Fruit fly (Drosophila melanogaster) whole organism, embryonic: ENCODE measurements around the gene CG15034.

Experiments
- Adf1 ChIP-seq: fragments of 200-800 bp; sonication (Bioruptor generic); IDR thresholded peaks from 2 replicates; pipeline ENCODE4 v1.3.6; 2022; ENCODE audit warnings: missing biosample characterization, missing genetic modification characterization
- Antp ChIP-seq: fragments of 200-800 bp; sonication (Bioruptor generic); optimal IDR thresholded peaks from 3 replicates; lab custom pipeline; 2016; ENCODE audit warnings: missing biosample characterization, missing genetic modification characterization
- B-H1 ChIP-seq: fragments of 200-800 bp; sonication (Bioruptor generic); IDR thresholded peaks from 3 replicates; pipeline ENCODE4 v1.3.6; 2022; ENCODE audit warnings: missing biosample characterization, missing genetic modification characterization
- BEAF-32 ChIP-seq: fragments of 200-800 bp; sonication (Bioruptor generic); optimal IDR thresholded peaks from 3 replicates; lab custom pipeline; 2017; ENCODE audit warnings: missing biosample characterization, missing genetic modification characterization, mild to moderate bottlenecking, moderate library complexity, missing genetic modification reagents
- CG10267 ChIP-seq: fragments of 200-800 bp; sonication (Bioruptor generic); optimal IDR thresholded peaks from 2 replicates; lab custom pipeline; 2018; ENCODE audit warnings: missing biosample characterization, mild to moderate bottlenecking, missing genetic modification characterization, moderate library complexity
- CG10321 ChIP-seq: fragments of 200-800 bp; sonication (Bioruptor generic); IDR thresholded peaks from 2 replicates; pipeline ENCODE4 v1.3.6; 2022; ENCODE audit warnings: missing biosample characterization, missing genetic modification characterization
- CG12104 ChIP-seq: fragments of 200-800 bp; sonication (Bioruptor generic); optimal IDR thresholded peaks from 3 replicates; lab custom pipeline; 2016; ENCODE audit warnings: missing biosample characterization, missing genetic modification characterization
- CG12659 ChIP-seq: fragments of 200-800 bp; sonication (Bioruptor generic); optimal IDR thresholded peaks from 3 replicates; lab custom pipeline; 2017; ENCODE audit warnings: mild to moderate bottlenecking, missing biosample characterization, missing genetic modification reagents, missing genetic modification characterization
- CG14050 ChIP-seq: fragments of 200-800 bp; sonication (Bioruptor generic); IDR thresholded peaks from 3 replicates; pipeline ENCODE4 v1.3.6; 2022; ENCODE audit warnings: missing biosample characterization, missing genetic modification characterization
- CG17829 ChIP-seq: fragments of 200-800 bp; optimal IDR thresholded peaks from 2 replicates; lab custom pipeline; 2019; ENCODE audit warnings: missing biosample characterization, mild to moderate bottlenecking, missing genetic modification characterization, moderate library complexity
- CG2712 ChIP-seq: fragments of 200-800 bp; optimal IDR thresholded peaks from 3 replicates; lab custom pipeline; 2019; ENCODE audit warnings: missing biosample characterization, mild to moderate bottlenecking, missing genetic modification characterization, moderate library complexity
- CG3163 ChIP-seq: fragments of 200-800 bp; sonication (Bioruptor generic); optimal IDR thresholded peaks from 3 replicates; lab custom pipeline; 2016; ENCODE audit warnings: missing biosample characterization, missing genetic modification characterization
- CG33557 ChIP-seq: fragments of 200-800 bp; sonication (Bioruptor generic); optimal IDR thresholded peaks from 2 replicates; lab custom pipeline; 2019; ENCODE audit warnings: missing biosample characterization, mild to moderate bottlenecking, missing genetic modification characterization, moderate library complexity
- CG3995 ChIP-seq: fragments of 200-800 bp; sonication (Bioruptor generic); optimal IDR thresholded peaks from 3 replicates; lab custom pipeline; 2016; ENCODE audit warnings: missing biosample characterization, missing genetic modification characterization
- CG4282 ChIP-seq: fragments of 200-800 bp; sonication (Bioruptor generic); optimal IDR thresholded peaks from 2 replicates; lab custom pipeline; 2016; ENCODE audit warnings: missing biosample characterization, missing genetic modification characterization
- CG4360 ChIP-seq: fragments of 200-800 bp; sonication (Bioruptor generic); IDR thresholded peaks from 2 replicates; pipeline ENCODE4 v1.3.6; 2022; ENCODE audit warnings: missing biosample characterization, missing genetic modification characterization
- CG4730 ChIP-seq: fragments of 200-800 bp; sonication (Bioruptor generic); IDR thresholded peaks from 2 replicates; pipeline ENCODE4 v1.3.6; 2022; ENCODE audit warnings: missing biosample characterization, missing genetic modification characterization
- CG4820 ChIP-seq: fragments of 200-800 bp; sonication (Bioruptor generic); optimal IDR thresholded peaks from 3 replicates; lab custom pipeline; 2016; ENCODE audit warnings: missing biosample characterization, missing genetic modification characterization
- CG6175 ChIP-seq: fragments of 200-800 bp; sonication (Bioruptor generic); IDR thresholded peaks from 3 replicates; pipeline ENCODE4 v1.3.6; 2022; ENCODE audit warnings: missing biosample characterization, missing genetic modification characterization
- CG7357 ChIP-seq: fragments of 200-800 bp; sonication (Bioruptor generic); IDR thresholded peaks from 3 replicates; pipeline ENCODE4 v1.3.6; 2022; ENCODE audit warnings: missing biosample characterization, missing genetic modification characterization
- CG8089 ChIP-seq: fragments of 200-800 bp; sonication (Bioruptor generic); optimal IDR thresholded peaks from 3 replicates; lab custom pipeline; 2016; ENCODE audit warnings: missing biosample characterization, missing genetic modification characterization
- CG8478 ChIP-seq: fragments of >200 bp; optimal IDR thresholded peaks from 2 replicates; lab custom pipeline; 2018
- CG9797 ChIP-seq: fragments of 200-800 bp; sonication (Bioruptor generic); optimal IDR thresholded peaks from 3 replicates; lab custom pipeline; 2018; ENCODE audit warnings: missing biosample characterization, mild to moderate bottlenecking, missing genetic modification characterization
- Doc2 ChIP-seq: fragments of 200-800 bp; sonication (Bioruptor generic); IDR thresholded peaks from 2 replicates; pipeline ENCODE4 v1.3.6; 2022; ENCODE audit warnings: missing biosample characterization, missing genetic modification characterization
- Hmx ChIP-seq: fragments of 200-800 bp; sonication (Bioruptor generic); optimal IDR thresholded peaks from 2 replicates; lab custom pipeline; 2016; ENCODE audit warnings: missing biosample characterization, missing genetic modification characterization
- Hr3 ChIP-seq: fragments of 200-800 bp; sonication (Bioruptor generic); optimal IDR thresholded peaks from 3 replicates; lab custom pipeline; 2016; ENCODE audit warnings: missing biosample characterization, missing genetic modification characterization
- Hr39 ChIP-seq: fragments of >200 bp; optimal IDR thresholded peaks from 2 replicates; lab custom pipeline; 2017
- Lhr ChIP-seq: fragments of 200-800 bp; sonication (Bioruptor generic); optimal IDR thresholded peaks from 3 replicates; lab custom pipeline; 2017; ENCODE audit warnings: mild to moderate bottlenecking, missing biosample characterization, missing genetic modification reagents, missing genetic modification characterization
- Mad ChIP-seq: fragments of 200-800 bp; sonication (Bioruptor generic); optimal IDR thresholded peaks from 2 replicates; lab custom pipeline; 2016; ENCODE audit warnings: missing biosample characterization, missing genetic modification characterization
- Rfx ChIP-seq: fragments of 200-800 bp; sonication (Bioruptor generic); IDR thresholded peaks from 2 replicates; pipeline ENCODE4 v1.3.6; 2022; ENCODE audit warnings: missing biosample characterization, missing genetic modification characterization
- Rx ChIP-seq: fragments of 200-800 bp; sonication (Bioruptor generic); IDR thresholded peaks from 2 replicates; pipeline ENCODE4 v1.3.6; 2022; ENCODE audit warnings: missing biosample characterization, missing genetic modification characterization
- Sry-β ChIP-seq: fragments of 200-800 bp; sonication (Bioruptor generic); optimal IDR thresholded peaks from 2 replicates; lab custom pipeline; 2018; ENCODE audit warnings: missing biosample characterization, mild to moderate bottlenecking, missing genetic modification characterization, moderate library complexity
- bab2 ChIP-seq: fragments of 200-800 bp; sonication (Bioruptor generic); optimal IDR thresholded peaks from 2 replicates; lab custom pipeline; 2016; ENCODE audit warnings: missing biosample characterization, missing genetic modification characterization
- bsh ChIP-seq, 2 experiments: fragments of 200-800 bp; sonication (Bioruptor generic); optimal IDR thresholded peaks; 2 replicates each; lab custom pipeline; 2017 to 2018; ENCODE audit warnings: mild to moderate bottlenecking in 2 of 2, missing biosample characterization in 2 of 2, missing genetic modification characterization in 2 of 2, moderate library complexity in 1 of 2
- cas ChIP-seq: fragments of 200-800 bp; sonication (Bioruptor generic); IDR thresholded peaks from 2 replicates; pipeline ENCODE4 v1.3.6; 2022; ENCODE audit warnings: missing biosample characterization, missing genetic modification characterization
- chif ChIP-seq, 2 experiments: fragments of 200-800 bp; sonication (Bioruptor generic); optimal IDR thresholded peaks; 3 replicates each; lab custom pipeline; 2016; ENCODE audit warnings: missing biosample characterization in 2 of 2, missing genetic modification characterization in 2 of 2
- chm ChIP-seq: fragments of 200-800 bp; sonication (Bioruptor generic); IDR thresholded peaks from 2 replicates; pipeline ENCODE4 v1.3.6; 2022; ENCODE audit warnings: missing biosample characterization, missing genetic modification characterization
- chn ChIP-seq: fragments of 200-800 bp; sonication (Bioruptor generic); optimal IDR thresholded peaks from 2 replicates; lab custom pipeline; 2016; ENCODE audit warnings: missing biosample characterization, missing genetic modification characterization
- ci ChIP-seq: fragments of 200-800 bp; sonication (Bioruptor generic); IDR thresholded peaks from 3 replicates; pipeline ENCODE4 v1.3.6; 2022; ENCODE audit warnings: missing biosample characterization, missing genetic modification characterization
- dmrt11E ChIP-seq: fragments of 200-800 bp; sonication (Bioruptor generic); optimal IDR thresholded peaks from 3 replicates; lab custom pipeline; 2018; ENCODE audit warnings: missing biosample characterization, mild to moderate bottlenecking, missing genetic modification characterization, moderate library complexity
- dpn ChIP-seq, 2 experiments: fragments of 200-800 bp; sonication (Bioruptor generic); optimal IDR thresholded peaks; 3 replicates each; lab custom pipeline; 2016; ENCODE audit warnings: missing biosample characterization in 2 of 2, missing genetic modification characterization in 2 of 2
- dysf ChIP-seq: fragments of 200-800 bp; sonication (Bioruptor generic); IDR thresholded peaks from 3 replicates; pipeline ENCODE4 v1.3.6; 2022; ENCODE audit warnings: missing biosample characterization, missing genetic modification characterization
- fu2 ChIP-seq: fragments of 200-800 bp; sonication (Bioruptor generic); optimal IDR thresholded peaks from 2 replicates; lab custom pipeline; 2016; ENCODE audit warnings: missing biosample characterization, missing genetic modification characterization
- h ChIP-seq: fragments of >200 bp; optimal IDR thresholded peaks from 2 replicates; lab custom pipeline; 2017
- ind ChIP-seq: fragments of 200-800 bp; sonication (Bioruptor generic); optimal IDR thresholded peaks from 3 replicates; lab custom pipeline; 2016; ENCODE audit warnings: missing biosample characterization, missing genetic modification characterization
- p53 ChIP-seq: fragments of 200-800 bp; sonication (Bioruptor generic); optimal IDR thresholded peaks from 2 replicates; lab custom pipeline; 2016; ENCODE audit warnings: missing biosample characterization, missing genetic modification characterization
- pnt ChIP-seq: fragments of 200-800 bp; sonication (Bioruptor generic); optimal IDR thresholded peaks from 3 replicates; lab custom pipeline; 2016; ENCODE audit warnings: missing biosample characterization, missing genetic modification characterization
- salm ChIP-seq: fragments of 200-800 bp; sonication (Bioruptor generic); optimal IDR thresholded peaks from 2 replicates; lab custom pipeline; 2018; ENCODE audit warnings: missing biosample characterization, mild to moderate bottlenecking, missing genetic modification characterization
- sna ChIP-seq: fragments of 200-800 bp; sonication (Bioruptor generic); IDR thresholded peaks from 2 replicates; pipeline ENCODE4 v1.3.6; 2022; ENCODE audit warnings: missing biosample characterization, missing genetic modification characterization; ENCODE audit not compliant: partially characterized antibody
- stwl ChIP-seq: fragments of 200-800 bp; sonication (Bioruptor generic); optimal IDR thresholded peaks from 3 replicates; lab custom pipeline; 2018; ENCODE audit warnings: missing biosample characterization, mild to moderate bottlenecking, missing genetic modification characterization, moderate library complexity
- tup ChIP-seq: fragments of 200-800 bp; sonication (Bioruptor generic); optimal IDR thresholded peaks from 2 replicates; lab custom pipeline; 2016; ENCODE audit warnings: missing biosample characterization, mild to moderate bottlenecking, missing genetic modification characterization, moderate library complexity
- yki ChIP-seq: fragments of >200 bp; optimal IDR thresholded peaks from 3 replicates; lab custom pipeline; 2018
- zfh1 ChIP-seq: fragments of 200-800 bp; sonication (Bioruptor generic); IDR thresholded peaks from 3 replicates; pipeline ENCODE4 v1.3.6; 2022; ENCODE audit warnings: missing biosample characterization, missing genetic modification characterization

Gene CG15034

DNA sequence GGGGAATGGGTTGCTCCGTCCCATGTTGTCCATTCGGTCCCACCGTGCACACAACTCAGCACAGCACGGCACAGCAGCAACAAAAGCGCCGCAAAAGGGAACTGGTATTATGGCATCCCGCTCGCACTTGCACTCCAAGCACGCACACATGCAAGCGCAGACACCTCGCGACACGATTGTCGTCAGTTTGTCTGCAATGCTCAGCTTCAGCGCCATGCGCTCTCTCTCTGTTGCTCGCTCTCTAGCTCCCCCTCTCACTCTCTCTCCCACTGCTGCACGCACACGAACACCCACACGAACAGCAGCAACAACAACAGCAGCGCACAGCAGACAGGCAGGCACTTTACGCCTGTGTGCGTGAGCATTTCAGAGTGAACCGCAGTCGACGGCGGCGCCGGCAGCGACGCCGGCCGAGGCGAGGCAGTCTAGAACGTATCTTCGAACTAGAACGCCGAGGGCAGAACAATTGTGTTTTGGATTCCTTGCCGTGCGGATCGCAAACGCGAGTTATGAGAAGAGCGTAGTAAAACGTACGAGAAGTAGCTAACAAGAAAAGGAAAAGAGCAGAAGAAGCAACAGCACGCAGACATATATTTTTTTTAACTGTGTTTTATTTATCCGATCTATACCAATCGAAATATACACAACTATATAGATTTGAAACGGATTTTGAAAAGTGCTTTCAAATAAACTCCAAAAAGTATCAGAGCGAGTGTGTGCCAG is 39.7 kb downstream of the CG15034 start, which contains the start of gene brk (continued):
- no peak for TF ChIP-seq CG4730 (GFP tag; lab: Robert Waterston, UW)
- peak; percentile 45 for TF ChIP-seq CG3163 (GFP tag; lab: Kevin White, UChicago)
- TF ChIP-seq CG10321 = peak; percentile 80
- no peak for TF ChIP-seq CG33557 (GFP tag; lab: Kevin White, UChicago)
- TF ChIP-seq CG4820 = no peak
- TF ChIP-seq p53 (GFP tag; lab: Kevin White, UChicago) = no peak
- no peak for TF ChIP-seq CG12659 (GFP tag; lab: Kevin White, UChicago)
- TF ChIP-seq chn (GFP tag; lab: Kevin White, UChicago) = peak; percentile 73
- no peak for TF ChIP-seq bsh (GFP tag; optimal IDR thresholded peaks at IDR 0.05; lab: Kevin White, UChicago)
- no peak for TF ChIP-seq CG7357 (GFP tag; lab: Robert Waterston, UW)
- TF ChIP-seq chm (GFP tag; lab: Robert Waterston, UW) = peak; percentile 39; the same call in 1 of the 2 replicates
- TF ChIP-seq Hmx (GFP tag; lab: Kevin White, UChicago) = no peak
- no peak for TF ChIP-seq Doc2
- TF ChIP-seq B-H1 (GFP tag; lab: Robert Waterston, UW) = no peak
- TF ChIP-seq CG3995 (GFP tag; lab: Kevin White, UChicago) = no peak
- peak; percentile 20 for TF ChIP-seq CG17829 (tag; lab: Kevin White, UChicago)
- no peak for TF ChIP-seq Sry-β (GFP tag; lab: Kevin White, UChicago)
- no peak for TF ChIP-seq pnt
- peak; percentile 100 for TF ChIP-seq CG4360
- no peak for TF ChIP-seq CG2712 (tag; lab: Kevin White, UChicago)
- TF ChIP-seq chif (GFP tag; optimal IDR thresholded peaks at IDR 0.05; lab: Kevin White, UChicago) = no peak
- peak; percentile 96 for TF ChIP-seq CG6175 (GFP tag; lab: Robert Waterston, UW)
- no peak for TF ChIP-seq stwl (tag; lab: Kevin White, UChicago)
- no peak for TF ChIP-seq CG12104
- no peak for TF ChIP-seq Lhr (GFP tag; lab: Kevin White, UChicago)
- TF ChIP-seq cas = no peak
- TF ChIP-seq yki (lab: Kevin White, UChicago) = peak; percentile 88
- no peak for TF ChIP-seq bab2
- TF ChIP-seq BEAF-32 (GFP tag; lab: Kevin White, UChicago) = no peak
- no peak for TF ChIP-seq fu2 (GFP tag; lab: Kevin White, UChicago)
- no peak for TF ChIP-seq Antp (GFP tag; lab: Kevin White, UChicago)
- TF ChIP-seq Rfx (GFP tag; lab: Robert Waterston, UW) = no peak; the same call in 1 of the 2 replicates
- peak; percentile 22 for TF ChIP-seq CG4282 (GFP tag; lab: Kevin White, UChicago)
- no peak for TF ChIP-seq CG8089 (GFP tag; lab: Kevin White, UChicago)
- no peak for TF ChIP-seq salm (tag; lab: Kevin White, UChicago)
- no peak for TF ChIP-seq tup (GFP tag; lab: Kevin White, UChicago)
- no peak for TF ChIP-seq dmrt11E (tag; lab: Kevin White, UChicago)
- peak; percentile 100 for TF ChIP-seq Adf1 (GFP tag; lab: Robert Waterston, UW)
- TF ChIP-seq CG8478 (lab: Kevin White, UChicago) = peak; percentile 98
- no peak for TF ChIP-seq Mad (GFP tag; lab: Kevin White, UChicago)
- no peak for TF ChIP-seq CG9797 (GFP tag; lab: Kevin White, UChicago)
- TF ChIP-seq CG10267 = no peak
- TF ChIP-seq dpn (GFP tag; optimal IDR thresholded peaks at IDR 0.05; lab: Kevin White, UChicago) = no peak
- TF ChIP-seq Rx = no peak
- peak; percentile 50; the same call in 1 of the 2 replicates for TF ChIP-seq sna
- no peak for TF ChIP-seq h
- TF ChIP-seq Hr3 (GFP tag; lab: Kevin White, UChicago) = no peak
- TF ChIP-seq ci (GFP tag; lab: Robert Waterston, UW) = peak; percentile 44; the same call in 1 of the 3 replicates
- 0 out of 3 replicates have a peak, but pooled peaks have one; percentile 23 for TF ChIP-seq zfh1 (GFP tag; lab: Robert Waterston, UW)
- no peak for TF ChIP-seq Hr39
- TF ChIP-seq CG14050 (GFP tag; lab: Robert Waterston, UW) = no peak
- no peak for TF ChIP-seq ind (GFP tag; lab: Kevin White, UChicago)
- no peak for TF ChIP-seq dysf
